Worm (Caenorhabditis elegans): Measurements from ENCODE around the gene F54C9.3.

The F54C9.3 gene

DNA sequence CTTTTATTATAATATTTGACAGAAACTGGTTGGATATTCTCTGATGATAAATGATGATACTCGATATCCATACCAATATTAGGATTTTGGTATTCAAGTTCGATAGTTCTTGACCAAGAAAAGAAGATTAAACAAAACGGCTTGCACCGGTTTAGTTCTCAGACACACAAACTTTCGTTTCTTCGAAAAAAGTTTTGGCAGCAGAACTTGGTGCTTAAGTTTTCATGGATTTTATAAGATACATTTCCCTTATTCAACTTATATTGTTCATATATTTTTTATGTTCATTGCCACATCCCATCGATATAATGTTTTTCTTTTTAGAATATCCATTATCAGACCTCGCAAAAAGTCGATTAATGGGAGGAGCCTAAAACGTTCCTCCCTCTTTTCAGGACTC is 24.0 kb upstream of the F54C9.3 start, which contains the start of gene aptf-4:
TSS of gene aptf-4 (plus strand) at position 301 of the 400 bp plus-strand sequence.
- TF ChIP-seq him-1 (tag; optimal IDR thresholded peaks at IDR 0.05) (no peak), dao-5 (tag; optimal IDR thresholded peaks at IDR 0.05) (no peak), W03F9.2 (tag; optimal IDR thresholded peaks at IDR 0.05) (no peak)

DNA sequence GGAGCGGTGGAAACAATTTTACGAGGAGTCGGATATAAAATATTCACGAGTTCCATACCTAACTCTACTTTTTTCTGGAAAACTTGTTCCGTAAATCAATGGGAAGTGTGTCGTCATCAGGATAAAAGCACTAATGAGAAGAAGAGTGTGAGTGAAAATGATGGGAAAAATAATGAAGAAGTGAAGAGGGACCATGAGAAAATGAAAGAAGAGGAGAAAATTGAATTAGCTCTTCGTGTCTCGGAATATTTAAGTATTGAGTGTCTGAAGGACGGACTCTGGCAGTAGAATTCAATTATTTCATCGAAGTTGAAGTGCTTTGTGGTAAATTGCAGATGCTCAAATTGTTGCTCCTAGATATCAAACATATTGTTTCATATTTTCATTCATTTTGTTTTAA is 22.6 kb upstream of the F54C9.3 start:
- TF ChIP-seq him-1 (tag; optimal IDR thresholded peaks at IDR 0.05), result no peak
- no peak for TF ChIP-seq W03F9.2 (tag; optimal IDR thresholded peaks at IDR 0.05)
- TF ChIP-seq dao-5 (tag; optimal IDR thresholded peaks at IDR 0.05), result no peak

DNA sequence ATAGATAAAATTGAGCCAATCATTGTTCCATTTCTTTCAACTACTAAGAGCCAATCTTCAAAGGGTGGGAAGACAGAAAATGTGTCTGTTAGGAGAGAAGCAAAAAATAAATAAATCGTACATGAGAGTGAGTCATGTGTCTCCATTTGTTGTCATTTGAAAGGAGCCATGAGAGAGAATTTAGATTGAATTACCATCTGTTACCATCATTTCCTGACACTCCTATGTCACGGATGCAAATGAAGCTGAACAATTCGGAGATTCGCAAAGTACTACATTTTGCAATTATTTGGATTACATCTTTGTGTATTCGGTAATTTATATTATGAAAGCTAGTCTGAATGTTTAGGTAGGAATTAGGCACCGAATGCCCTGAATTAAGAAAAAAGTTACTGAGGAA is 21.8 kb upstream of the F54C9.3 start:
- TF ChIP-seq dao-5 (tag; optimal IDR thresholded peaks at IDR 0.05) (no peak), him-1 (tag; optimal IDR thresholded peaks at IDR 0.05) (no peak), W03F9.2 (tag; optimal IDR thresholded peaks at IDR 0.05) (no peak)

DNA sequence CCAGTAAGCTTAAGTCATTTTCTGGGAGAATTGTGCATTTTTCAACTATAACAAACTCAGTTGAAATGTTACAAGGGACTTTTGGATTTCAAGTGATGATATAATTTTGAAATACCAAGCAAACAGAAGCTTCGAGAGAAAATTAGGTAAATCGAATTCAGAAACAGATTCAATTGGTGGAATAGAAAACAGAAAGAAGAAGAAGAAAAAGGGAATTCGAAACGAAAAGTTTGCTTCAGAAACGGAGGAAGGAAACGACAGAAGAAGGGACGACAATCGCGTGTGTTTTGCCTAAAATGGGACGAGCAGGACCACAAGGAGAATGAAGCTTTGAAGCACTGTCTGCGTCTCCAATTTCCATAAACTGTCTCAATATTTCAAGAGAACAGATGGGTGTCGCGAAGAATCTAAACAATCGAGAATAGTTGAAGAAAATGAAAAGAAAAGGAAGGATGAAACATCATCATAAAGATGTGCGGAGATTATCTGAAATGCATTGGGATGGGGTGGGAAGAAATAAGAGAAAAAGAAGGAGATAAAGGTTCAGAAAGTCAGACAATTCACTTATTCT is 21.1 kb upstream of the F54C9.3 start:
- TF ChIP-seq W03F9.2 (tag; optimal IDR thresholded peaks at IDR 0.05), result no peak
- TF ChIP-seq him-1 (tag; optimal IDR thresholded peaks at IDR 0.05), result no peak
- TF ChIP-seq dao-5 (tag; optimal IDR thresholded peaks at IDR 0.05), result no peak

- TF ChIP-seq W03F9.2 (tag; optimal IDR thresholded peaks at IDR 0.05) (no peak), dao-5 (tag; optimal IDR thresholded peaks at IDR 0.05) (no peak), him-1 (tag; optimal IDR thresholded peaks at IDR 0.05) (no peak)
Measured at ce11 chrII:8585921-8586320, 19.3 kb upstream of the F54C9.3 start.

DNA sequence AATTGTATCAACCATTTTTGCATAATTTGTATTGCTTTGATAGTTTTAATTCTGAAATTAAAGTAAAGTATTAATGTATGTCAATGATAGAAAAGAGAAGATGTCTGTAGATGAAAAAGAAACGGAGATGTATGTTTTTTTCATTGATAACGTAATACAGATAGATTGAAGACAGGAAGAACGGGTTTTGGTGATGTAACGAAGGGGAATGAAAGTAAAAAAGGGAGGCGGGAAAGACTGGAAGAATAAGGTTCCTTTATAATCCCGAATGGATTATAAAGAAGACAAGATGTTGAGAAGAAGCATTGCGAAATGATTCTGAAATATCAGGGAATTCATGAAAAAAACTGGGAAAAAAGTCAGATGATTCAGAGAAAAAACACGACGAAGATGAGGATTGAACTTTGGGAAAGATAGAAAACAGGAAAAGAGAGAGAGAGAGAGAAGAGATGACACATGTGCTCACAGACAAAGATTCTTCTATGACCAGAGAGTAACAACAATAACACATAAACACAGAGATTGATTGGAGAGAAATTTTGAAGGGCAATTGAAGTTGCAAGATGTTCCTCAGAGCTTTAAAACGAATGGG is 18.5 kb upstream of the F54C9.3 start, which contains the start of gene F54C9.11:
TSS of gene F54C9.11 (minus strand) at position 51 of the 592 bp plus-strand sequence.
- TF ChIP-seq dao-5 (tag; optimal IDR thresholded peaks at IDR 0.05), result no peak
- TF ChIP-seq him-1 (tag; optimal IDR thresholded peaks at IDR 0.05), result no peak
- no peak for TF ChIP-seq W03F9.2 (tag; optimal IDR thresholded peaks at IDR 0.05)

DNA sequence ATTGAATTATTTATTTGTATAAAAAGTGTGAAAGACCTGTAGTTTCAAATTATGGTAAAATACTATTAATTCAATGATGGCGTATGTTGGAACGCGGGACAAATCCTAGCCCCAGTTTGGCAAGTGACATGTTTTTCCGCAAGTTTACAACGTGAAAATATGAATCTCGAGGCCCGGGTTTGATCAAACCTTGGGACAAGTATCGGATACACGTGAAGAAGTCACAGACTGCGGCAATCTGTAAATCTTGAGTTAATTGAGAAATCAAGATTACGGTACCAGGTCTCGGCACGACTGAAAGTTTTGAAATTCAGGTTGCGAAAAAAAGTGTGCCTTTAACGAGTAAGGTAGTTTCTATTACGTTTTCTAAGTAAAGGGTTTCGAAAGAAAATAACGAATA is 16.4 kb upstream of the F54C9.3 start:
- no peak for TF ChIP-seq him-1 (tag; optimal IDR thresholded peaks at IDR 0.05)
- no peak for TF ChIP-seq dao-5 (tag; optimal IDR thresholded peaks at IDR 0.05)
- TF ChIP-seq W03F9.2 (tag; optimal IDR thresholded peaks at IDR 0.05), result no peak

- TF ChIP-seq him-1 (tag; optimal IDR thresholded peaks at IDR 0.05), result no peak
- no peak for TF ChIP-seq W03F9.2 (tag; optimal IDR thresholded peaks at IDR 0.05)
- no peak for TF ChIP-seq dao-5 (tag; optimal IDR thresholded peaks at IDR 0.05)
Measured at ce11 chrII:8581700-8582099, 15.0 kb upstream of the F54C9.3 start, which contains the start of gene arl-1. TSS of gene arl-1 (plus strand) at chrII:8582000.

ce11 chrII:8577509-8578099 is 10.9 kb upstream of the F54C9.3 start, which contains the start of gene F54C9.9:
TSS of gene F54C9.9 (plus strand) at chrII:8578049.
- no peak for TF ChIP-seq W03F9.2 (tag; optimal IDR thresholded peaks at IDR 0.05)
- TF ChIP-seq him-1 (tag; optimal IDR thresholded peaks at IDR 0.05), result no peak

ce11 chrII:8575184-8575583 is 8.5 kb upstream of the F54C9.3 start, which contains the start of gene puf-5:
TSS of gene puf-5 (plus strand) at chrII:8575541.
- no peak for TF ChIP-seq dao-5 (tag; optimal IDR thresholded peaks at IDR 0.05)
- TF ChIP-seq W03F9.2 (tag; optimal IDR thresholded peaks at IDR 0.05), result no peak
- TF ChIP-seq him-1 (tag; optimal IDR thresholded peaks at IDR 0.05), result no peak

ce11 chrII:8573044-8573443 is 6.4 kb upstream of the F54C9.3 start, which contains the start of gene F54C9.7:
TSS of gene F54C9.7 (plus strand) at chrII:8573344.
- TF ChIP-seq dao-5 (tag; optimal IDR thresholded peaks at IDR 0.05) (no peak), him-1 (tag; optimal IDR thresholded peaks at IDR 0.05) (no peak), W03F9.2 (tag; optimal IDR thresholded peaks at IDR 0.05) (no peak)

DNA sequence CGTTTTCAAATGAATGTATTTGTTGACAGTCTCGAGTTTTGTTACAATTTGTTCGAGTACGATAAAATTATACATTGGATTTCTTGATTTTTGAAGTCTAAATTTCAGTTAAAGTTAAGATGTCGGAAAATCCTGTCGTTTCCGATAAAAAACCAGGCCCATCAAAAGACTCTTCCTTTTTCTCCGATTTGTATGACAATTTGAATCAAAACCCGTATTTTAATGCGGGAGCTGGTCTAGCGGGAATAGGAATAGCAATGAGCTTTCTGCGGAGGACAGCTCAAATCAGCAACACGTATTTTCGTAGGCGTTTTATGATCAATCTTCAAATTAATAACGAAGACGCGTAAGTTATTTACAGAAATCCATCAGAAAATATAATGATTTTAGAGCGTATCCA is 4.3 kb upstream of the F54C9.3 start, which contains the start of gene bcs-1:
TSS of gene bcs-1 (plus strand) at position 109 of the 400 bp plus-strand sequence.
- TF ChIP-seq dao-5 (tag; optimal IDR thresholded peaks at IDR 0.05), result no peak
- no peak for TF ChIP-seq W03F9.2 (tag; optimal IDR thresholded peaks at IDR 0.05)
- TF ChIP-seq him-1 (tag; optimal IDR thresholded peaks at IDR 0.05), result no peak

ce11 chrII:8569038-8569977 is 2.7 kb upstream of the F54C9.3 start, which contains the start of the genes col-38 and rpl-5:
TSS of gene col-38 (minus strand) at chrII:8569088.
TSS of gene rpl-5 (plus strand) at chrII:8569927.
- no peak for TF ChIP-seq dao-5 (tag; optimal IDR thresholded peaks at IDR 0.05)
- TF ChIP-seq him-1 (tag; optimal IDR thresholded peaks at IDR 0.05), result peak; percentile 1
- peak; percentile 97 for TF ChIP-seq W03F9.2 (tag; optimal IDR thresholded peaks at IDR 0.05)

Data from whole organism, L4/young adult.